Fruit fly (Drosophila melanogaster) whole organism, embryonic: ENCODE results near the gene dally.

ENCODE experiments used
- ATbp ChIP-seq: fragments of 200-800 bp; sonication (Bioruptor generic); optimal IDR thresholded peaks from 2 replicates; lab custom pipeline; 2017; ENCODE audit warnings: missing biosample characterization, mild to moderate bottlenecking, missing genetic modification characterization, missing genetic modification reagents
- Adf1 ChIP-seq: fragments of 200-800 bp; sonication (Bioruptor generic); IDR thresholded peaks from 2 replicates; pipeline ENCODE4 v1.3.6; 2022; ENCODE audit warnings: missing biosample characterization, missing genetic modification characterization
- Asciz ChIP-seq: fragments of 200-800 bp; sonication (Bioruptor generic); optimal IDR thresholded peaks from 2 replicates; lab custom pipeline; 2017; ENCODE audit warnings: missing biosample characterization, mild to moderate bottlenecking, missing genetic modification characterization, missing genetic modification reagents
- Blimp-1 ChIP-seq: fragments of 200-800 bp; sonication (Bioruptor generic); optimal IDR thresholded peaks from 3 replicates; lab custom pipeline; 2018; ENCODE audit warnings: missing biosample characterization, missing genetic modification characterization, mild to moderate bottlenecking, moderate library complexity, missing genetic modification reagents
- CG11504 ChIP-seq: fragments of 200-800 bp; sonication (Bioruptor generic); optimal IDR thresholded peaks from 3 replicates; lab custom pipeline; 2019; ENCODE audit warnings: missing biosample characterization, mild to moderate bottlenecking, missing genetic modification characterization, moderate library complexity
- CG11696 ChIP-seq: fragments of 200-800 bp; sonication (Bioruptor generic); IDR thresholded peaks from 2 replicates; pipeline ENCODE4 v1.3.6; 2022; ENCODE audit warnings: missing biosample characterization, missing genetic modification characterization
- CG1603 ChIP-seq: fragments of 200-800 bp; sonication (Bioruptor generic); optimal IDR thresholded peaks from 2 replicates; lab custom pipeline; 2019; ENCODE audit warnings: missing biosample characterization, mild to moderate bottlenecking, missing genetic modification characterization, moderate library complexity
- CG17568 ChIP-seq: fragments of 200-800 bp; sonication (Bioruptor generic); optimal IDR thresholded peaks from 2 replicates; lab custom pipeline; 2018; ENCODE audit warnings: missing biosample characterization, mild to moderate bottlenecking, missing genetic modification characterization, moderate library complexity
- CG18011 ChIP-seq: fragments of 200-800 bp; sonication (Bioruptor generic); optimal IDR thresholded peaks from 2 replicates; lab custom pipeline; 2017; ENCODE audit warnings: missing biosample characterization, missing genetic modification characterization, mild to moderate bottlenecking, moderate library complexity, missing genotype
- CG2199 ChIP-seq: fragments of 200-800 bp; sonication (Bioruptor generic); IDR thresholded peaks from 3 replicates; pipeline ENCODE4 v1.3.6; 2022; ENCODE audit warnings: missing biosample characterization, missing genetic modification characterization
- CG2678 ChIP-seq: fragments of 200-800 bp; sonication (Bioruptor generic); optimal IDR thresholded peaks from 3 replicates; lab custom pipeline; 2019; ENCODE audit warnings: missing biosample characterization, mild to moderate bottlenecking, missing genetic modification characterization, moderate library complexity
- CG31441 ChIP-seq: fragments of 200-800 bp; sonication (Bioruptor generic); IDR thresholded peaks from 2 replicates; pipeline ENCODE4 v1.3.6; 2022; ENCODE audit warnings: missing biosample characterization, missing genetic modification characterization
- CG3995 ChIP-seq: fragments of 200-800 bp; sonication (Bioruptor generic); optimal IDR thresholded peaks from 3 replicates; lab custom pipeline; 2016; ENCODE audit warnings: missing biosample characterization, missing genetic modification characterization
- CG6683 ChIP-seq: fragments of 200-800 bp; sonication (Bioruptor generic); optimal IDR thresholded peaks from 2 replicates; lab custom pipeline; 2017; ENCODE audit warnings: missing biosample characterization, mild to moderate bottlenecking, missing genetic modification characterization, missing genetic modification reagents
- CG7963 ChIP-seq: fragments of 200-800 bp; sonication (Bioruptor generic); IDR thresholded peaks from 3 replicates; pipeline ENCODE4 v1.3.6; 2022; ENCODE audit warnings: missing biosample characterization, missing genetic modification characterization; ENCODE audit not compliant: partially characterized antibody
- CG8765 ChIP-seq: fragments of 200-800 bp; sonication (Bioruptor generic); IDR thresholded peaks from 2 replicates; pipeline ENCODE4 v1.3.6; 2022; ENCODE audit warnings: missing biosample characterization, missing genetic modification characterization
- CG9932 ChIP-seq: fragments of 200-800 bp; sonication (Bioruptor generic); IDR thresholded peaks from 2 replicates; pipeline ENCODE4 v1.3.6; 2022; ENCODE audit warnings: missing biosample characterization, missing genetic modification characterization
- D19B ChIP-seq: fragments of 200-800 bp; sonication (Bioruptor generic); optimal IDR thresholded peaks from 2 replicates; lab custom pipeline; 2017; ENCODE audit warnings: missing biosample characterization, mild to moderate bottlenecking, missing genetic modification characterization
- HLH54F ChIP-seq: fragments of 200-800 bp; sonication (Bioruptor generic); optimal IDR thresholded peaks from 3 replicates; lab custom pipeline; 2016; ENCODE audit warnings: missing biosample characterization, missing genetic modification characterization
- Hr78 ChIP-seq, 2 experiments: fragments of 200-800 bp in 1 of 2; fragments of >200 bp in 1 of 2; sonication (Bioruptor generic) in 1 of 2; optimal IDR thresholded peaks; 2 replicates each; lab custom pipeline; 2017 to 2019; ENCODE audit warnings: missing biosample characterization in 2 of 2, missing genetic modification characterization in 2 of 2, mild to moderate bottlenecking in 1 of 2, moderate library complexity in 1 of 2
- Myb ChIP-seq: fragments of 200-800 bp; sonication (Bioruptor generic); optimal IDR thresholded peaks from 2 replicates; lab custom pipeline; 2016; ENCODE audit warnings: missing biosample characterization, missing genetic modification characterization
- Pdp1 ChIP-seq, 2 experiments: fragments of 200-800 bp; sonication (Bioruptor generic); optimal IDR thresholded peaks; 3 replicates each; lab custom pipeline; 2016; ENCODE audit warnings: missing biosample characterization in 2 of 2, missing genetic modification characterization in 2 of 2, mild to moderate bottlenecking in 1 of 2, moderate library complexity in 1 of 2
- Rfx ChIP-seq: fragments of 200-800 bp; sonication (Bioruptor generic); IDR thresholded peaks from 2 replicates; pipeline ENCODE4 v1.3.6; 2022; ENCODE audit warnings: missing biosample characterization, missing genetic modification characterization
- Sox102F ChIP-seq: fragments of 200-800 bp; sonication (Bioruptor generic); optimal IDR thresholded peaks from 2 replicates; lab custom pipeline; 2018; ENCODE audit warnings: missing biosample characterization, mild to moderate bottlenecking, missing genetic modification characterization, moderate library complexity
- Ssrp ChIP-seq: fragments of 200-800 bp; sonication (Bioruptor generic); optimal IDR thresholded peaks from 2 replicates; lab custom pipeline; 2018; ENCODE audit warnings: missing biosample characterization, mild to moderate bottlenecking, missing genetic modification characterization, moderate library complexity
- ara ChIP-seq: fragments of 200-800 bp; sonication (Bioruptor generic); IDR thresholded peaks from 2 replicates; pipeline ENCODE4 v1.3.6; 2022; ENCODE audit warnings: missing biosample characterization, missing genetic modification characterization
- ato ChIP-seq: fragments of 200-800 bp; sonication (Bioruptor generic); IDR thresholded peaks from 2 replicates; pipeline ENCODE4 v1.3.6; 2022; ENCODE audit warnings: missing biosample characterization, missing genetic modification characterization; ENCODE audit not compliant: partially characterized antibody
- caup ChIP-seq: fragments of 200-800 bp; sonication (Bioruptor generic); optimal IDR thresholded peaks from 3 replicates; lab custom pipeline; 2017; ENCODE audit warnings: missing biosample characterization, mild to moderate bottlenecking, missing genetic modification characterization, moderate library complexity; ENCODE audit not compliant: severe bottlenecking
- ci ChIP-seq: fragments of 200-800 bp; sonication (Bioruptor generic); IDR thresholded peaks from 3 replicates; pipeline ENCODE4 v1.3.6; 2022; ENCODE audit warnings: missing biosample characterization, missing genetic modification characterization
- crol ChIP-seq: fragments of 200-800 bp; sonication (Bioruptor generic); IDR thresholded peaks from 2 replicates; pipeline ENCODE4 v1.3.6; 2022; ENCODE audit warnings: missing biosample characterization, missing genetic modification characterization
- exex ChIP-seq: fragments of 200-800 bp; sonication (Bioruptor generic); optimal IDR thresholded peaks from 4 replicates; lab custom pipeline; 2018; ENCODE audit warnings: missing biosample characterization, mild to moderate bottlenecking, missing genetic modification characterization, moderate library complexity
- gt ChIP-seq: fragments of 200-800 bp; sonication (Bioruptor generic); IDR thresholded peaks from 2 replicates; pipeline ENCODE4 v1.3.6; 2022; ENCODE audit warnings: missing biosample characterization, missing genetic modification characterization
- ken ChIP-seq: fragments of 200-800 bp; sonication (Bioruptor generic); IDR thresholded peaks from 3 replicates; pipeline ENCODE4 v1.3.6; 2022; ENCODE audit warnings: missing biosample characterization, missing genetic modification characterization
- kni ChIP-seq: fragments of 200-800 bp; sonication (Bioruptor generic); optimal IDR thresholded peaks from 3 replicates; lab custom pipeline; 2017; ENCODE audit warnings: mild to moderate bottlenecking, missing biosample characterization, missing genetic modification reagents, missing genetic modification characterization
- knrl ChIP-seq: fragments of 200-800 bp; sonication (Bioruptor generic); IDR thresholded peaks from 3 replicates; pipeline ENCODE4 v1.3.6; 2022; ENCODE audit warnings: missing biosample characterization, missing genetic modification characterization; ENCODE audit not compliant: partially characterized antibody
- maf-S ChIP-seq: fragments of 200-800 bp; sonication (Bioruptor generic); optimal IDR thresholded peaks from 2 replicates; lab custom pipeline; 2016; ENCODE audit warnings: missing biosample characterization, missing genetic modification characterization
- nerfin-1 ChIP-seq: fragments of 200-800 bp; sonication (Bioruptor generic); optimal IDR thresholded peaks from 3 replicates; lab custom pipeline; 2019; ENCODE audit warnings: missing biosample characterization, mild to moderate bottlenecking, missing genetic modification characterization, moderate library complexity
- odd ChIP-seq: fragments of 200-800 bp; sonication (Bioruptor generic); optimal IDR thresholded peaks from 2 replicates; lab custom pipeline; 2017; ENCODE audit warnings: missing biosample characterization, mild to moderate bottlenecking, missing genetic modification characterization
- pita ChIP-seq: fragments of 200-800 bp; sonication (Bioruptor generic); optimal IDR thresholded peaks from 2 replicates; lab custom pipeline; 2017; ENCODE audit warnings: missing biosample characterization, mild to moderate bottlenecking, missing genetic modification characterization
- salm ChIP-seq: fragments of 200-800 bp; sonication (Bioruptor generic); optimal IDR thresholded peaks from 2 replicates; lab custom pipeline; 2018; ENCODE audit warnings: missing biosample characterization, mild to moderate bottlenecking, missing genetic modification characterization
- sd ChIP-seq: fragments of 200-800 bp; sonication (Bioruptor generic); optimal IDR thresholded peaks from 3 replicates; lab custom pipeline; 2018; ENCODE audit warnings: missing biosample characterization, mild to moderate bottlenecking, missing genetic modification characterization, moderate library complexity
- sens ChIP-seq: fragments of 200-800 bp; sonication (Bioruptor generic); peaks from one replicate; lab custom pipeline; 2016; ENCODE audit warnings: missing biosample characterization, missing genetic modification characterization
- stwl ChIP-seq: fragments of 200-800 bp; sonication (Bioruptor generic); optimal IDR thresholded peaks from 3 replicates; lab custom pipeline; 2018; ENCODE audit warnings: missing biosample characterization, mild to moderate bottlenecking, missing genetic modification characterization, moderate library complexity
- sug ChIP-seq: fragments of 200-800 bp; optimal IDR thresholded peaks from 2 replicates; lab custom pipeline; 2019; ENCODE audit warnings: missing biosample characterization, mild to moderate bottlenecking, missing genetic modification characterization, moderate library complexity
- tin ChIP-seq: fragments of 200-800 bp; sonication (Bioruptor generic); optimal IDR thresholded peaks from 3 replicates; lab custom pipeline; 2016; ENCODE audit warnings: missing biosample characterization, missing genetic modification characterization
- unpg ChIP-seq: fragments of 200-800 bp; sonication (Bioruptor generic); optimal IDR thresholded peaks from 3 replicates; lab custom pipeline; 2018; ENCODE audit warnings: missing biosample characterization, mild to moderate bottlenecking, missing genetic modification characterization, moderate library complexity
- wdn ChIP-seq: fragments of 200-800 bp; sonication (Bioruptor generic); IDR thresholded peaks from 2 replicates; pipeline ENCODE4 v1.3.6; 2022; ENCODE audit warnings: missing biosample characterization, missing genetic modification characterization
- wor ChIP-seq: fragments of 200-800 bp; sonication (Bioruptor generic); IDR thresholded peaks from 2 replicates; pipeline ENCODE4 v1.3.6; 2022; ENCODE audit warnings: missing biosample characterization, missing genetic modification characterization
- zf30C ChIP-seq: fragments of 200-800 bp; sonication (Bioruptor generic); optimal IDR thresholded peaks from 3 replicates; lab custom pipeline; 2018; ENCODE audit warnings: missing biosample characterization, mild to moderate bottlenecking, missing genetic modification characterization
- zfh1 ChIP-seq: fragments of 200-800 bp; sonication (Bioruptor generic); IDR thresholded peaks from 3 replicates; pipeline ENCODE4 v1.3.6; 2022; ENCODE audit warnings: missing biosample characterization, missing genetic modification characterization

The dally gene

DNA sequence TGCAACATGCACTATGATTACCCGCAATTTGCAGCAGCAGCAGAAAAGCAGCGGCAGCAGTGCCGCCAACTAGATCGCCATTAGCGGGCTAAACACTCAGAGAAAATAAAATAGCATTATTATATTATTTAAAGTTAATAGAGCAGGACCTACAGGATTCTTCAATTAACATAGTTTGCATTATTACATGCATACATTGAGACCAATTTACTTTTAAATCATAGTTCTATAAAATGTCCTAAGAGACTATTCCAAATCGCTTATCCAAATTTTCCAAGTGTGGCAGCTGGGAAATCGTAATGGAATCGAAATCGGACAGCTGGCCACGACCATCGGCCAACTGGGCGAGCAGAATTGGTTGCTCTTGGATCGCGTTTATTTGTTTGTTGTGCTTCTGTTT, 43.2 kb downstream of the dally start (continued):
- no peak for TF ChIP-seq sug (tag; lab: Kevin White, UChicago)
- no peak for TF ChIP-seq maf-S (GFP tag; lab: Kevin White, UChicago)
- no peak for TF ChIP-seq CG17568
- TF ChIP-seq D19B (GFP tag; lab: Kevin White, UChicago), result no peak
- 0 out of 2 replicates have a peak, but pooled peaks have one; percentile 18 for TF ChIP-seq CG31441 (GFP tag; lab: Robert Waterston, UW)
- TF ChIP-seq zfh1, result 0 out of 3 replicates have a peak, but pooled peaks have one; percentile 28
- TF ChIP-seq CG8765 (GFP tag; lab: Robert Waterston, UW), result no peak
- no peak for TF ChIP-seq pita (GFP tag; lab: Kevin White, UChicago)
- no peak for TF ChIP-seq CG11696
- TF ChIP-seq Asciz (GFP tag; lab: Kevin White, UChicago), result no peak
- no peak for TF ChIP-seq wdn (GFP tag; lab: Robert Waterston, UW)
- TF ChIP-seq ken (GFP tag; lab: Robert Waterston, UW), result no peak
- TF ChIP-seq wor (GFP tag; lab: Robert Waterston, UW), result no peak
- no peak for TF ChIP-seq CG2199 (GFP tag; lab: Robert Waterston, UW)
- TF ChIP-seq knrl (GFP tag; lab: Robert Waterston, UW), result no peak
- TF ChIP-seq ato, result no peak
- no peak for TF ChIP-seq tin (GFP tag; lab: Kevin White, UChicago)
- no peak for TF ChIP-seq CG18011
- TF ChIP-seq CG1603 (tag; lab: Kevin White, UChicago), result no peak
- TF ChIP-seq gt (GFP tag; lab: Robert Waterston, UW), result no peak
- TF ChIP-seq ara, result peak; percentile 42; the same call in 1 of the 2 replicates
- peak; percentile 0 for TF ChIP-seq unpg
- no peak for TF ChIP-seq CG7963 (GFP tag; lab: Robert Waterston, UW)
- no peak for TF ChIP-seq CG6683 (GFP tag; lab: Kevin White, UChicago)
- no peak for TF ChIP-seq Ssrp (tag; lab: Kevin White, UChicago)
- no peak for TF ChIP-seq Adf1 (GFP tag; lab: Robert Waterston, UW)
- no peak for TF ChIP-seq CG3995 (GFP tag; lab: Kevin White, UChicago)
- peak; percentile 34 for TF ChIP-seq Blimp-1
- TF ChIP-seq Myb (GFP tag; lab: Kevin White, UChicago), result no peak
- no peak for TF ChIP-seq Rfx (GFP tag; lab: Robert Waterston, UW)
- peak; percentile 1 for TF ChIP-seq Sox102F
- TF ChIP-seq HLH54F, result no peak

DNA sequence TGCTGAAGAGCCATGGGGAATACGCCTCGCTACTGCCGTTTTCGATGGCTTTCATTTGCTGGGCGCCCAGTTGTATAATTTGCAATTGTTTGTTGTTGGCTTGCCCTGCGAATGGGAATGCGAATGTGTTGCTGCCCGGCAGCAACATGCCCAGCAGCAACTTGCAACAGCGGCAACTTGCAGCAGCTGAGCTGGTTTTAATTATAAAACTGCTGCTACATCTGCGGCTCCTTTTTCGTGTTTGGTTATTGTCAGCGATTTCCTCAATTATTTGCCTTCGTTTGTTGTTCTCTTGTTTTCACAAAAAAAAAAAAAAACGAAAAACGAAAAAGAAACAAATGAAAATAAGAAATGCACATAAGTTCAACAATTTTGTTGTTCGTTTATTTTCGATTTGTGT, 43.7 kb downstream of the dally start:
- peak; percentile 70 for TF ChIP-seq sens (GFP tag; lab: Kevin White, UChicago)
- no peak for TF ChIP-seq stwl (tag; lab: Kevin White, UChicago)

DNA sequence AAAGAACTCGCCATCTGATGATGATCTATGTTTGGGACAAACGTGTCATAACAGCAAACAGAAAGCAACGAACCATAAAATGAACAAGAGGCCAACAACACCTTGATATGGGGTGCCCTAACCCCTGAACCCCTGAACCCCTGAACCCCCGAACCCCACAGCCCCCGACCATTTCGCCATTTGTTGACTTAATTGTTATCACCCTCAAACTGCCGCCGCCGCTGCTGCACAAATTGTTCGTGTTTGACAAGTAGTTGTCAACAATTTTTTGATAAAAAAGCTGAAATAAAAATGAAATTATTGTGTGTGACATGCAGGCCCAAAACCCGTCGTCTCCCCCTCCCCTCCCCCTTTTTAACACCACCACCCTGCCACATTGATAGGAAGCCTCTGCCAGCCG, 45.7 kb downstream of the dally start:
- TF ChIP-seq crol (peak; percentile 81), zf30C (GFP tag; lab: Kevin White, UChicago) (no peak), CG9932 (GFP tag; lab: Robert Waterston, UW) (no peak), caup (GFP tag; lab: Kevin White, UChicago) (peak; percentile 42), CG2678 (tag; lab: Kevin White, UChicago) (peak; percentile 6), ci (GFP tag; lab: Robert Waterston, UW) (peak; percentile 49; the same call in 1 of the 3 replicates), CG11504 (tag; lab: Kevin White, UChicago) (no peak), salm (tag; lab: Kevin White, UChicago) (peak; percentile 31), ATbp (GFP tag; lab: Kevin White, UChicago) (peak; percentile 4), sd (tag; lab: Kevin White, UChicago) (no peak), Pdp1 (GFP tag; optimal IDR thresholded peaks at IDR 0.05; lab: Kevin White, UChicago) (peak in 1 of 2 experiments; percentile 18), odd (peak; percentile 19), exex (tag; lab: Kevin White, UChicago) (peak; percentile 13), nerfin-1 (peak; percentile 17), kni (GFP tag; lab: Kevin White, UChicago) (peak; percentile 44), Hr78 (GFP tag; optimal IDR thresholded peaks at IDR 0.05; lab: Kevin White, UChicago) (peak in 1 of 2 experiments; percentile 98)
